Worm (Caenorhabditis elegans): ENCODE data around the gene F01D5.2.

ce11 chrII:14006210-14006609, 7.3 kb upstream of the F01D5.2 start, which contains the start of gene F01D5.6:
- no peak for TF ChIP-seq nhr-11 (tag; optimal IDR thresholded peaks at IDR 0.05)
- TF ChIP-seq unc-62 (GFP tag; optimal IDR thresholded peaks at IDR 0.05): no peak
- no peak for TF ChIP-seq elt-1 (tag; optimal IDR thresholded peaks at IDR 0.05)
- TF ChIP-seq pha-4 (tag; optimal IDR thresholded peaks at IDR 0.05): no peak
